Worm (Caenorhabditis elegans) whole organism, midembryonic: ENCODE measurements around the gene T12G3.4.

Source experiments
- T22C8.4 ChIP-seq: fragments of 200-800 bp; sonication (Bioruptor generic); IDR thresholded peaks from 2 replicates; pipeline ENCODE4 v1.3.6; 2022; ENCODE audit warnings: missing genetic modification characterization, missing compliant biosample characterization
- cog-1 ChIP-seq: sonication (generic microtip); optimal IDR thresholded peaks from 2 replicates; lab custom pipeline; 2016; ENCODE audit warnings: missing genetic modification characterization, missing compliant biosample characterization
- flt-1 ChIP-seq: fragments of 200-800 bp; sonication (Bioruptor generic); IDR thresholded peaks from 2 replicates; pipeline ENCODE4 v1.3.6; 2022; ENCODE audit warnings: missing genetic modification characterization, missing compliant biosample characterization
- klf-2 ChIP-seq: fragments of 200-800 bp; sonication (Bioruptor generic); conservative IDR thresholded peaks from 2 replicates; pipeline ENCODE4 v1.3.6; 2022; ENCODE audit warnings: missing genetic modification reagents, missing genetic modification characterization, missing compliant biosample characterization
- med-1 ChIP-seq: sonication (generic microtip); optimal IDR thresholded peaks from 2 replicates; lab custom pipeline; 2017; ENCODE audit warnings: missing genetic modification characterization, mild to moderate bottlenecking, missing compliant biosample characterization, antibody characterized with exemption, missing genetic modification reagents; ENCODE audit not compliant: insufficient read depth
- ref-1 ChIP-seq: fragments of 200-800 bp; sonication (Bioruptor generic); conservative IDR thresholded peaks from 2 replicates; pipeline ENCODE4 v1.3.6; 2022; ENCODE audit warnings: missing genetic modification reagents, missing genetic modification characterization, missing compliant biosample characterization
- tab-1 ChIP-seq: fragments of 200-800 bp; sonication (Bioruptor generic); IDR thresholded peaks from 2 replicates; pipeline ENCODE4 v1.3.6; 2022; ENCODE audit warnings: missing genetic modification characterization, missing compliant biosample characterization
- ztf-23 ChIP-seq: fragments of 200-800 bp; sonication (Bioruptor generic); IDR thresholded peaks from 2 replicates; pipeline ENCODE4 v1.3.6; 2022; ENCODE audit warnings: missing genetic modification reagents, missing genetic modification characterization, missing compliant biosample characterization
- ztf-29 ChIP-seq: fragments of 200-800 bp; sonication (Bioruptor generic); IDR thresholded peaks from 2 replicates; pipeline ENCODE4 v1.3.6; 2022; ENCODE audit warnings: missing genetic modification reagents, missing genetic modification characterization, missing compliant biosample characterization

The T12G3.4 gene

ce11 chrIV:12040431-12040830 is 7.6 kb upstream of the T12G3.4 start:
- TF ChIP-seq T22C8.4, result no peak
- no peak for TF ChIP-seq ref-1 (GFP tag; lab: Robert Waterston, UW)
- no peak for TF ChIP-seq cog-1 (tag; lab: Kevin White, UChicago)
- TF ChIP-seq klf-2 (GFP tag; lab: Robert Waterston, UW), result no peak
- TF ChIP-seq tab-1, result no peak
- no peak for TF ChIP-seq ztf-29 (GFP tag; lab: Robert Waterston, UW)
- TF ChIP-seq med-1 (GFP tag; lab: Kevin White, UChicago), result no peak
- TF ChIP-seq ztf-23 (GFP tag; lab: Robert Waterston, UW), result no peak
- TF ChIP-seq flt-1 (GFP tag; lab: Robert Waterston, UW), result no peak

ce11 chrIV:12043054-12043453 is 5.0 kb upstream of the T12G3.4 start:
- TF ChIP-seq med-1 (GFP tag; lab: Kevin White, UChicago) (no peak), tab-1 (no peak), T22C8.4 (no peak), ztf-29 (GFP tag; lab: Robert Waterston, UW) (no peak)

ce11 chrIV:12044844-12045738 is 3.0 kb upstream of the T12G3.4 start:
- TF ChIP-seq cog-1 (tag; lab: Kevin White, UChicago) (no peak), med-1 (GFP tag; lab: Kevin White, UChicago) (no peak), tab-1 (no peak), ztf-29 (GFP tag; lab: Robert Waterston, UW) (no peak), flt-1 (GFP tag; lab: Robert Waterston, UW) (no peak), ref-1 (GFP tag; lab: Robert Waterston, UW) (no peak), klf-2 (GFP tag; lab: Robert Waterston, UW) (no peak), ztf-23 (GFP tag; lab: Robert Waterston, UW) (no peak)

ce11 chrIV:12046524-12047203 is 1.4 kb upstream of the T12G3.4 start, which contains the start of gene T12G3.2:
TSS of gene T12G3.2 (minus strand) at chrIV:12046967.
- TF ChIP-seq T22C8.4 (no peak), med-1 (GFP tag; lab: Kevin White, UChicago) (no peak), ztf-23 (GFP tag; lab: Robert Waterston, UW) (no peak), flt-1 (GFP tag; lab: Robert Waterston, UW) (no peak), klf-2 (GFP tag; lab: Robert Waterston, UW) (no peak), tab-1 (no peak), cog-1 (tag; lab: Kevin White, UChicago) (no peak), ref-1 (GFP tag; lab: Robert Waterston, UW) (no peak), ztf-29 (GFP tag; lab: Robert Waterston, UW) (no peak)

- TF ChIP-seq cog-1 (tag; lab: Kevin White, UChicago) (no peak), T22C8.4 (peak; percentile 53; the same call in 1 of the 2 replicates)
Measured at ce11 chrIV:12051049-12051792, 3.2 kb downstream of the T12G3.4 start, which contains the start of the genes bre-5 and spt-5. TSS of gene bre-5 (minus strand) at chrIV:12051215. TSS of gene spt-5 (plus strand) at chrIV:12051491.

- no peak for TF ChIP-seq flt-1 (GFP tag; lab: Robert Waterston, UW)
- no peak for TF ChIP-seq ztf-29 (GFP tag; lab: Robert Waterston, UW)
- no peak for TF ChIP-seq ztf-23 (GFP tag; lab: Robert Waterston, UW)
- TF ChIP-seq tab-1, result no peak
- no peak for TF ChIP-seq klf-2 (GFP tag; lab: Robert Waterston, UW)
Measured at ce11 chrIV:12052461-12052860, 4.4 kb downstream of the T12G3.4 start.

ce11 chrIV:12056603-12057002 is 8.5 kb downstream of the T12G3.4 start, which contains the start of gene K08E4.2:
TSS of gene K08E4.2 (minus strand) at chrIV:12056656.
- TF ChIP-seq ref-1 (GFP tag; lab: Robert Waterston, UW) (no peak), tab-1 (no peak), cog-1 (tag; lab: Kevin White, UChicago) (no peak), ztf-23 (GFP tag; lab: Robert Waterston, UW) (no peak), flt-1 (GFP tag; lab: Robert Waterston, UW) (no peak), ztf-29 (GFP tag; lab: Robert Waterston, UW) (no peak), T22C8.4 (no peak), med-1 (GFP tag; lab: Kevin White, UChicago) (no peak), klf-2 (GFP tag; lab: Robert Waterston, UW) (no peak)

ce11 chrIV:12057508-12057907 is 9.5 kb downstream of the T12G3.4 start, which contains the start of gene K08E4.3:
TSS of gene K08E4.3 (plus strand) at chrIV:12057742.
- TF ChIP-seq flt-1 (GFP tag; lab: Robert Waterston, UW) (no peak), ref-1 (GFP tag; lab: Robert Waterston, UW) (no peak), tab-1 (no peak)

- TF ChIP-seq cog-1 (tag; lab: Kevin White, UChicago) (no peak), T22C8.4 (no peak), flt-1 (GFP tag; lab: Robert Waterston, UW) (no peak), klf-2 (GFP tag; lab: Robert Waterston, UW) (no peak), ref-1 (GFP tag; lab: Robert Waterston, UW) (no peak), med-1 (GFP tag; lab: Kevin White, UChicago) (no peak), ztf-29 (GFP tag; lab: Robert Waterston, UW) (no peak)
Measured at ce11 chrIV:12061229-12061628, 13.2 kb downstream of the T12G3.4 start, which contains the start of gene K08E4.8. TSS of gene K08E4.8 (minus strand) at chrIV:12061329.
